Fruit fly (Drosophila melanogaster): ENCODE data around the gene nonA-l.

The nonA-l gene

dm6 chr3R:16655000-16655493 is 15.0 kb downstream of the nonA-l start:
- TF ChIP-seq Eip74EF (GFP tag; optimal IDR thresholded peaks at IDR 0.05) = peak in 1 of 2 experiments; percentile 75
- TF ChIP-seq unc-4 (GFP tag; IDR thresholded peaks at IDR 0.05; ENCODE audit: partially characterized antibody) = no peak
- TF ChIP-seq schlank (tag; optimal IDR thresholded peaks at IDR 0.05) = peak; percentile 3
- no peak for TF ChIP-seq Nf-YB (GFP tag; optimal IDR thresholded peaks at IDR 0.05)
- peak; percentile 25; the same call in 1 of the 2 replicates for TF ChIP-seq Xrp1 (GFP tag; IDR thresholded peaks at IDR 0.05)
- TF ChIP-seq CG4328 (GFP tag; optimal IDR thresholded peaks at IDR 0.05) = peak; percentile 39
- TF ChIP-seq Ets65A (GFP tag) = no peak
- TF ChIP-seq Sox100B (GFP tag; optimal IDR thresholded peaks at IDR 0.05) = peak; percentile 16
- TF ChIP-seq sqz (GFP tag; optimal IDR thresholded peaks at IDR 0.05) = no peak
- TF ChIP-seq Jarid2 (GFP tag; optimal IDR thresholded peaks at IDR 0.05) = no peak
- peak; percentile 40 for TF ChIP-seq CG12299 (tag; optimal IDR thresholded peaks at IDR 0.05)
- peak; percentile 15 for TF ChIP-seq CG15601 (tag; optimal IDR thresholded peaks at IDR 0.05)
- TF ChIP-seq CG12071 (GFP tag; optimal IDR thresholded peaks at IDR 0.05) = no peak
- TF ChIP-seq amos (GFP tag; IDR thresholded peaks at IDR 0.05; ENCODE audit: partially characterized antibody) = peak; percentile 11; the same call in 1 of the 2 replicates
- no peak for TF ChIP-seq dysf (GFP tag; IDR thresholded peaks at IDR 0.05)
- peak; percentile 12 for TF ChIP-seq nerfin-1 (tag; optimal IDR thresholded peaks at IDR 0.05)
- peak; percentile 42; the same call in 1 of the 2 replicates for TF ChIP-seq ara (GFP tag; IDR thresholded peaks at IDR 0.05)
- peak; percentile 20 for TF ChIP-seq pfk (GFP tag; optimal IDR thresholded peaks at IDR 0.05)
- TF ChIP-seq HmgZ (tag; optimal IDR thresholded peaks at IDR 0.05) = peak; percentile 21
- TF ChIP-seq Oaz (GFP tag; IDR thresholded peaks at IDR 0.05) = no peak
- TF ChIP-seq kni (GFP tag; optimal IDR thresholded peaks at IDR 0.05) = peak; percentile 63
- no peak for TF ChIP-seq seq (GFP tag; IDR thresholded peaks at IDR 0.05)
- peak; percentile 40 for TF ChIP-seq CG2678 (tag; optimal IDR thresholded peaks at IDR 0.05)
- peak; percentile 27 for TF ChIP-seq CG1233 (GFP tag; optimal IDR thresholded peaks at IDR 0.05)
- no peak for TF ChIP-seq gsb (GFP tag; IDR thresholded peaks at IDR 0.05)
- peak; percentile 33 for TF ChIP-seq CG34376 (GFP tag; optimal IDR thresholded peaks at IDR 0.05)
- peak; percentile 15 for TF ChIP-seq fd64A (GFP tag; optimal IDR thresholded peaks at IDR 0.05)
- TF ChIP-seq HLH54F (GFP tag; optimal IDR thresholded peaks at IDR 0.05) = no peak
- TF ChIP-seq CG6175 (GFP tag; IDR thresholded peaks at IDR 0.05) = no peak
- peak; percentile 4 for TF ChIP-seq ATbp (GFP tag; optimal IDR thresholded peaks at IDR 0.05)
- TF ChIP-seq Trl (optimal IDR thresholded peaks at IDR 0.05) = peak in 1 of 2 experiments; percentile 3
- no peak for TF ChIP-seq Trl (GFP tag; optimal IDR thresholded peaks at IDR 0.05)
- peak in 1 of 3 experiments; percentile 66 for TF ChIP-seq Stat92E (GFP tag; optimal IDR thresholded peaks at IDR 0.05)
- peak; percentile 9 for TF ChIP-seq NfI (GFP tag; optimal IDR thresholded peaks at IDR 0.05)
- TF ChIP-seq YL-1 (GFP tag; optimal IDR thresholded peaks at IDR 0.05) = peak; percentile 21
- peak; percentile 47 for TF ChIP-seq mirr (GFP tag; optimal IDR thresholded peaks at IDR 0.05)
- peak; percentile 17 for TF ChIP-seq fd3F (GFP tag; optimal IDR thresholded peaks at IDR 0.05)
- no peak for TF ChIP-seq maf-S (GFP tag; optimal IDR thresholded peaks at IDR 0.05)
- TF ChIP-seq CG33557 (GFP tag; optimal IDR thresholded peaks at IDR 0.05) = peak; percentile 49
- TF ChIP-seq sug (tag; optimal IDR thresholded peaks at IDR 0.05) = peak; percentile 32
- TF ChIP-seq pros (GFP tag; optimal IDR thresholded peaks at IDR 0.05) = no peak
- peak; percentile 19 for TF ChIP-seq Blimp-1 (GFP tag; optimal IDR thresholded peaks at IDR 0.05)

Measured in whole organism, embryonic.